Worm (Caenorhabditis elegans) whole organism, young adult: ENCODE results near the gene Y49E10.25.
"Not testable (repeated sequence)": the region's sequence is repeated elsewhere in the genome, so short reads cannot be mapped to it uniquely, and the experiment has no call there.

Experiments
- B0336.3 ChIP-seq: fragments of 200-800 bp; sonication (Bioruptor generic); IDR thresholded peaks from 2 replicates; pipeline ENCODE4 v1.3.6; 2022; ENCODE audit warnings: missing genetic modification characterization, missing compliant biosample characterization
- Y95B8A.8 ChIP-seq: fragments of 200-800 bp; sonication (Bioruptor generic); IDR thresholded peaks from 2 replicates; pipeline ENCODE4 v1.3.6; 2022; ENCODE audit warnings: missing genetic modification reagents, missing genetic modification characterization, missing compliant biosample characterization
- ama-1 ChIP-seq, 3 experiments: fragments of 150-350 bp in 1 of 3; sonication (generic microtip) in 2 of 3; optimal IDR thresholded peaks; 2 replicates each; lab custom pipeline; 2014 to 2018; ENCODE audit warnings: missing biosample characterization in 2 of 3, missing genetic modification characterization in 2 of 3, missing genetic modification reagents in 2 of 3
- dox-1 ChIP-seq: fragments of 200-800 bp; sonication (Bioruptor generic); IDR thresholded peaks from 2 replicates; pipeline ENCODE4 v1.3.6; 2022; ENCODE audit warnings: missing genetic modification reagents, missing genetic modification characterization, missing compliant biosample characterization
- gei-17 ChIP-seq: fragments of 200-800 bp; sonication (Bioruptor generic); optimal IDR thresholded peaks from 2 replicates; lab custom pipeline; 2018; ENCODE audit warnings: mild to moderate bottlenecking, missing genetic modification characterization, missing compliant biosample characterization
- hmg-1.2 ChIP-seq: fragments of 200-800 bp; sonication (Bioruptor generic); IDR thresholded peaks from 2 replicates; pipeline ENCODE4 v1.3.6; 2022; ENCODE audit warnings: missing genetic modification reagents, missing genetic modification characterization, missing compliant biosample characterization
- lin-26 ChIP-seq: fragments of 200-800 bp; sonication (Bioruptor generic); IDR thresholded peaks from 2 replicates; pipeline ENCODE4 v1.3.6; 2022; ENCODE audit warnings: missing genetic modification reagents, missing genetic modification characterization, missing compliant biosample characterization
- lir-1 ChIP-seq: fragments of 200-800 bp; sonication (Bioruptor generic); conservative IDR thresholded peaks from 2 replicates; pipeline ENCODE4 v1.3.6; 2022; ENCODE audit warnings: missing genetic modification reagents, missing genetic modification characterization, missing compliant biosample characterization
- nfya-1 ChIP-seq: sonication (generic microtip); optimal IDR thresholded peaks from 2 replicates; lab custom pipeline; 2017; ENCODE audit warnings: antibody characterized with exemption, missing compliant biosample characterization, missing genetic modification characterization, borderline replicate concordance; ENCODE audit not compliant: insufficient read depth
- pha-4 ChIP-seq: fragments of 150-350 bp; sonication (generic microtip); optimal IDR thresholded peaks from 2 replicates; lab custom pipeline; 2014; ENCODE audit warnings: missing biosample characterization, missing genetic modification reagents, missing genetic modification characterization

- not testable (repeated sequence) for TF ChIP-seq pha-4 (tag; lab: Kevin White, UChicago); gei-17; Y95B8A.8 (GFP tag; lab: Robert Waterston, UW); hmg-1.2 (GFP tag; lab: Robert Waterston, UW); nfya-1 (tag; lab: Kevin White, UChicago); lin-26 (GFP tag; lab: Robert Waterston, UW); ama-1 (optimal IDR thresholded peaks at IDR 0.05; lab: Kevin White, UChicago); ama-1 (GFP tag; optimal IDR thresholded peaks at IDR 0.05; lab: Kevin White, UChicago); lir-1 (GFP tag; lab: Robert Waterston, UW); B0336.3
- TF ChIP-seq dox-1 (GFP tag; lab: Robert Waterston, UW): peak; percentile 54
Measured at ce11 chrIII:12541519-12541918, 49.6 kb upstream of the Y49E10.25 start.
